Worm (Caenorhabditis elegans) whole organism, L1 larva: ENCODE measurements around the gene imb-2.

Experiments
- elt-2 ChIP-seq: sonication (generic microtip); optimal IDR thresholded peaks from 2 replicates; lab custom pipeline; 2016; ENCODE audit warnings: missing genetic modification characterization, mild to moderate bottlenecking, inconsistent platforms, missing compliant biosample characterization, missing genetic modification reagents
- lin-13 ChIP-seq: fragments of 150-350 bp; optimal IDR thresholded peaks from 2 replicates; lab custom pipeline; 2014; ENCODE audit warnings: missing biosample characterization, missing genetic modification reagents, missing genetic modification characterization
- nhr-11 ChIP-seq: fragments of 150-350 bp; optimal IDR thresholded peaks from 2 replicates; lab custom pipeline; 2014; ENCODE audit warnings: missing biosample characterization, missing genetic modification characterization
- nhr-84 ChIP-seq: sonication (generic microtip); optimal IDR thresholded peaks from 2 replicates; lab custom pipeline; 2017; ENCODE audit warnings: missing biosample characterization, missing genetic modification characterization
- skn-1 ChIP-seq: fragments of 150-350 bp; optimal IDR thresholded peaks from 2 replicates; lab custom pipeline; 2014; ENCODE audit warnings: missing biosample characterization, missing genetic modification characterization
- snpc-4 ChIP-seq: fragments of 150-350 bp; optimal IDR thresholded peaks from 2 replicates; lab custom pipeline; 2014; ENCODE audit warnings: missing biosample characterization, missing genetic modification characterization

ce11 chrII:14361719-14362118, 3.8 kb upstream of the imb-2 start, which contains the start of gene tebp-1:
- TF ChIP-seq elt-2 (tag; lab: Kevin White, UChicago) (no peak), nhr-11 (tag; lab: Kevin White, UChicago) (no peak), snpc-4 (no peak), lin-13 (GFP tag; lab: Kevin White, UChicago) (no peak), skn-1 (tag; lab: Kevin White, UChicago) (no peak), nhr-84 (tag; lab: Kevin White, UChicago) (no peak)
